Fruit fly (Drosophila melanogaster) Kc167 (cell line): ENCODE measurements around the gene lva.

Experiments
- Myc ChIP-seq: fragments of >200 bp; optimal IDR thresholded peaks from 2 replicates; lab custom pipeline; 2017; ENCODE audit warnings: missing external identifiers
- Sin3A ChIP-seq: fragments of >200 bp; optimal IDR thresholded peaks from 2 replicates; lab custom pipeline; 2018; ENCODE audit warnings: missing external identifiers
- h ChIP-seq: fragments of >200 bp; optimal IDR thresholded peaks from 3 replicates; lab custom pipeline; 2018; ENCODE audit warnings: missing external identifiers
- insv ChIP-seq: fragments of >200 bp; optimal IDR thresholded peaks from 3 replicates; lab custom pipeline; 2018; ENCODE audit warnings: missing external identifiers
- psq ChIP-seq: fragments of >200 bp; optimal IDR thresholded peaks from 2 replicates; lab custom pipeline; 2017; ENCODE audit warnings: missing external identifiers
- ttk ChIP-seq: sonication (Bioruptor generic); optimal IDR thresholded peaks from 2 replicates; lab custom pipeline; 2017; ENCODE audit warnings: missing external identifiers

- no peak for TF ChIP-seq psq (lab: Kevin White, UChicago)
- no peak for TF ChIP-seq insv (lab: Kevin White, UChicago)
- TF ChIP-seq h (lab: Kevin White, UChicago), result no peak
- TF ChIP-seq Sin3A (lab: Kevin White, UChicago), result no peak
- TF ChIP-seq ttk (lab: Kevin White, UChicago), result no peak
- TF ChIP-seq Myc, result no peak
Observed at dm6 chrX:3971250-3971649, 6.1 kb upstream of the lva start, which contains the start of gene CG6414.
